Worm (Caenorhabditis elegans) whole organism, early embryonic: ENCODE measurements around the gene C07G2.5.
A peak's percentile ranks its signal among the peaks of the same experiment; 100 is the strongest.

Experiments used
- B0310.2 ChIP-seq: sonication (generic microtip); optimal IDR thresholded peaks from 2 replicates; lab custom pipeline; 2016; ENCODE audit warnings: mild to moderate bottlenecking, missing genetic modification characterization, missing compliant biosample characterization
- F13C5.2 ChIP-seq: sonication (generic microtip); optimal IDR thresholded peaks from 2 replicates; lab custom pipeline; 2017; ENCODE audit warnings: mild to moderate bottlenecking, missing genetic modification characterization, inconsistent platforms, missing compliant biosample characterization
- aly-1 ChIP-seq: sonication (generic microtip); optimal IDR thresholded peaks from 2 replicates; lab custom pipeline; 2016; ENCODE audit warnings: missing genetic modification characterization, missing compliant biosample characterization
- ama-1 ChIP-seq: fragments of 150-350 bp; optimal IDR thresholded peaks from 2 replicates; lab custom pipeline; 2014
- ceh-13 ChIP-seq: fragments of 200-800 bp; sonication (Bioruptor generic); optimal IDR thresholded peaks from 2 replicates; lab custom pipeline; 2018; ENCODE audit warnings: mild to moderate bottlenecking, missing genetic modification characterization, missing compliant biosample characterization
- ceh-36 ChIP-seq: sonication (generic microtip); optimal IDR thresholded peaks from 2 replicates; lab custom pipeline; 2016; ENCODE audit warnings: missing genetic modification characterization, inconsistent platforms, missing compliant biosample characterization
- ets-7 ChIP-seq: sonication (generic microtip); optimal IDR thresholded peaks from 2 replicates; lab custom pipeline; 2016; ENCODE audit warnings: missing genotype, missing genetic modification characterization, missing compliant biosample characterization
- flt-1 ChIP-seq: fragments of 200-800 bp; sonication (Bioruptor generic); IDR thresholded peaks from 2 replicates; pipeline ENCODE4 v1.3.6; 2022; ENCODE audit warnings: missing genetic modification characterization, missing compliant biosample characterization
- hmbx-1 ChIP-seq: sonication (generic microtip); optimal IDR thresholded peaks from 2 replicates; lab custom pipeline; 2016; ENCODE audit warnings: mild to moderate bottlenecking, missing genetic modification characterization, missing compliant biosample characterization
- hmg-4 ChIP-seq: fragments of 200-800 bp; sonication (Bioruptor generic); optimal IDR thresholded peaks from 2 replicates; lab custom pipeline; 2018; ENCODE audit warnings: mild to moderate bottlenecking, missing genetic modification characterization, missing compliant biosample characterization
- hnd-1 ChIP-seq: sonication (generic microtip); optimal IDR thresholded peaks from 2 replicates; lab custom pipeline; 2016; ENCODE audit warnings: missing genetic modification characterization, missing compliant biosample characterization
- pes-1 ChIP-seq: fragments of 200-800 bp; sonication (Bioruptor generic); IDR thresholded peaks from 2 replicates; pipeline ENCODE4 v1.3.6; 2022; ENCODE audit warnings: missing genetic modification reagents, missing genetic modification characterization, missing compliant biosample characterization
- scrt-1 ChIP-seq: fragments of 200-800 bp; sonication (Bioruptor generic); IDR thresholded peaks from 2 replicates; pipeline ENCODE4 v1.3.6; 2022; ENCODE audit warnings: missing genetic modification characterization, missing compliant biosample characterization
- sea-1 ChIP-seq: fragments of 200-800 bp; sonication (Bioruptor generic); conservative IDR thresholded peaks from 2 replicates; pipeline ENCODE4 v1.3.6; 2022; ENCODE audit warnings: missing genetic modification characterization, missing compliant biosample characterization
- tbx-11 ChIP-seq: fragments of 200-800 bp; sonication (Bioruptor generic); IDR thresholded peaks from 2 replicates; pipeline ENCODE4 v1.3.6; 2022; ENCODE audit warnings: missing genetic modification characterization, missing compliant biosample characterization
- tbx-37 ChIP-seq: fragments of 200-800 bp; sonication (Bioruptor generic); conservative IDR thresholded peaks from 2 replicates; pipeline ENCODE4 v1.3.6; 2022; ENCODE audit warnings: missing genetic modification reagents, missing genetic modification characterization, missing compliant biosample characterization
- tra-4 ChIP-seq: sonication (generic microtip); optimal IDR thresholded peaks from 2 replicates; lab custom pipeline; 2017; ENCODE audit warnings: missing genetic modification characterization, missing compliant biosample characterization

C07G2.5 gene

ce11 chrIII:4467277-4467676 lies 31.6 kb downstream of the C07G2.5 start, which contains the start of gene ndg-4:
Gene ndg-4, minus strand, starts transcription at chrIII:4467377.
- TF ChIP-seq tbx-37 (no peak), ets-7 (tag; lab: Kevin White, UChicago) (no peak), ceh-36 (tag; lab: Kevin White, UChicago) (no peak), hmg-4 (GFP tag; lab: Kevin White, UChicago) (no peak), hmbx-1 (tag; lab: Kevin White, UChicago) (no peak), sea-1 (GFP tag; lab: Robert Waterston, UW) (no peak), ama-1 (lab: Kevin White, UChicago) (no peak), aly-1 (tag; lab: Kevin White, UChicago) (no peak), hnd-1 (tag; lab: Kevin White, UChicago) (no peak), tbx-11 (GFP tag; lab: Robert Waterston, UW) (no peak)

- TF ChIP-seq pes-1 (no peak), ceh-36 (tag; lab: Kevin White, UChicago) (no peak), ceh-13 (no peak), ets-7 (tag; lab: Kevin White, UChicago) (no peak), scrt-1 (GFP tag; lab: Robert Waterston, UW) (no peak), hmbx-1 (tag; lab: Kevin White, UChicago) (no peak), tbx-11 (GFP tag; lab: Robert Waterston, UW) (no peak)
These were observed 37.5 kb downstream of the C07G2.5 start for ce11 chrIII:4461337-4461736.

ce11 chrIII:4460242-4460641 lies 38.6 kb downstream of the C07G2.5 start:
- no peak for TF ChIP-seq aly-1 (tag; lab: Kevin White, UChicago)
- no peak for TF ChIP-seq F13C5.2 (tag; lab: Kevin White, UChicago)
- TF ChIP-seq B0310.2 (tag; lab: Kevin White, UChicago), result no peak
- TF ChIP-seq hmbx-1 (tag; lab: Kevin White, UChicago), result no peak
- TF ChIP-seq ets-7 (tag; lab: Kevin White, UChicago), result no peak
- TF ChIP-seq tra-4, result no peak
- TF ChIP-seq tbx-11 (GFP tag; lab: Robert Waterston, UW), result no peak
- no peak for TF ChIP-seq tbx-37
- TF ChIP-seq ama-1 (lab: Kevin White, UChicago), result no peak
- TF ChIP-seq flt-1 (GFP tag; lab: Robert Waterston, UW), result no peak
- TF ChIP-seq pes-1, result no peak
- TF ChIP-seq ceh-13, result no peak
- no peak for TF ChIP-seq sea-1 (GFP tag; lab: Robert Waterston, UW)
- TF ChIP-seq hmg-4 (GFP tag; lab: Kevin White, UChicago), result no peak
- no peak for TF ChIP-seq ceh-36 (tag; lab: Kevin White, UChicago)
- no peak for TF ChIP-seq hnd-1 (tag; lab: Kevin White, UChicago)
- TF ChIP-seq scrt-1 (GFP tag; lab: Robert Waterston, UW), result no peak

ce11 chrIII:4456579-4456978 lies 42.3 kb downstream of the C07G2.5 start:
- TF ChIP-seq ceh-36 (tag; lab: Kevin White, UChicago), result no peak

ce11 chrIII:4454919-4455318 lies 43.9 kb downstream of the C07G2.5 start:
- TF ChIP-seq aly-1 (tag; lab: Kevin White, UChicago) (peak; percentile 14), ama-1 (lab: Kevin White, UChicago) (no peak)

ce11 chrIII:4453768-4454167 lies 45.1 kb downstream of the C07G2.5 start:
- no peak for TF ChIP-seq scrt-1 (GFP tag; lab: Robert Waterston, UW)
- TF ChIP-seq ets-7 (tag; lab: Kevin White, UChicago), result peak; percentile 30

ce11 chrIII:4453301-4453700 lies 45.5 kb downstream of the C07G2.5 start:
- TF ChIP-seq aly-1 (tag; lab: Kevin White, UChicago) (no peak), sea-1 (GFP tag; lab: Robert Waterston, UW) (no peak), flt-1 (GFP tag; lab: Robert Waterston, UW) (no peak), pes-1 (no peak), tbx-11 (GFP tag; lab: Robert Waterston, UW) (no peak), hmg-4 (GFP tag; lab: Kevin White, UChicago) (no peak), tbx-37 (no peak), ets-7 (tag; lab: Kevin White, UChicago) (no peak), scrt-1 (GFP tag; lab: Robert Waterston, UW) (no peak), tra-4 (no peak), ama-1 (lab: Kevin White, UChicago) (no peak), F13C5.2 (tag; lab: Kevin White, UChicago) (no peak), hnd-1 (tag; lab: Kevin White, UChicago) (no peak), ceh-36 (tag; lab: Kevin White, UChicago) (no peak), hmbx-1 (tag; lab: Kevin White, UChicago) (no peak), ceh-13 (no peak), B0310.2 (tag; lab: Kevin White, UChicago) (no peak)

- TF ChIP-seq flt-1 (GFP tag; lab: Robert Waterston, UW) (no peak), hnd-1 (tag; lab: Kevin White, UChicago) (no peak), tra-4 (no peak), hmbx-1 (tag; lab: Kevin White, UChicago) (no peak), ceh-13 (no peak), F13C5.2 (tag; lab: Kevin White, UChicago) (no peak)
These were observed 46.1 kb downstream of the C07G2.5 start for ce11 chrIII:4452749-4453148.
